Worm (Caenorhabditis elegans): ENCODE measurements around the gene F35A5.5.

- no peak for TF ChIP-seq lin-13 (GFP tag; optimal IDR thresholded peaks at IDR 0.05)
- TF ChIP-seq snpc-4 (tag; optimal IDR thresholded peaks at IDR 0.05): no peak
- no peak for TF ChIP-seq aly-2 (tag; optimal IDR thresholded peaks at IDR 0.05)
- no peak for TF ChIP-seq F44E2.7 (GFP tag; IDR thresholded peaks at IDR 0.05)
- no peak for TF ChIP-seq dmd-8 (GFP tag; IDR thresholded peaks at IDR 0.05)
- TF ChIP-seq ceh-82 (tag; optimal IDR thresholded peaks at IDR 0.05): no peak
- no peak for TF ChIP-seq lin-15B (tag; optimal IDR thresholded peaks at IDR 0.05)
- no peak for TF ChIP-seq ama-1 (optimal IDR thresholded peaks at IDR 0.05)
- no peak for TF ChIP-seq ceh-32 (tag; optimal IDR thresholded peaks at IDR 0.05; ENCODE audit: poor library complexity)
Measured at ce11 chrX:3838670-3839069, 43.1 kb upstream of the F35A5.5 start.
